Fruit fly (Drosophila melanogaster): ENCODE results near the gene dbf.

The dbf gene

DNA sequence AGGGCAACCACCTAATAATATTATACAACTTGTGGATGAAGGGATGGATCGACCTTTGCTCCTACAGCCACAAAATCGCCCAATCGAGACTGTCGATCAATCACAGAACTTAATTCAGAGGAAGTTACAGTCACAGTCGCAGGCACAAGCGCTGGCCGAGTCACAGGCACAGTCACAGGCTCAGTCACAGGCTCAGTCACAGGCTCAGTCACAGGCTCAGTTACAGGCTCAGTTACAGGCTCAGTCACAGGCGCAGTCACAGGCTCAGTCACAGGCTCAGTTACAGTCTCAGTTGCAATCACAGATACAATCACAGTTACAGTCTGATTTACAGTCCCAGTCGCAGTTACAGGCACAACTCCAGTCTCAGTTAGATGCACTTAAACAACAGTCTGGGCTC, 4.7 kb upstream of the dbf start:
- peak; percentile 33 for TF ChIP-seq svp (GFP tag)
- TF ChIP-seq CG11294 (GFP tag; IDR thresholded peaks at IDR 0.05) = no peak

DNA sequence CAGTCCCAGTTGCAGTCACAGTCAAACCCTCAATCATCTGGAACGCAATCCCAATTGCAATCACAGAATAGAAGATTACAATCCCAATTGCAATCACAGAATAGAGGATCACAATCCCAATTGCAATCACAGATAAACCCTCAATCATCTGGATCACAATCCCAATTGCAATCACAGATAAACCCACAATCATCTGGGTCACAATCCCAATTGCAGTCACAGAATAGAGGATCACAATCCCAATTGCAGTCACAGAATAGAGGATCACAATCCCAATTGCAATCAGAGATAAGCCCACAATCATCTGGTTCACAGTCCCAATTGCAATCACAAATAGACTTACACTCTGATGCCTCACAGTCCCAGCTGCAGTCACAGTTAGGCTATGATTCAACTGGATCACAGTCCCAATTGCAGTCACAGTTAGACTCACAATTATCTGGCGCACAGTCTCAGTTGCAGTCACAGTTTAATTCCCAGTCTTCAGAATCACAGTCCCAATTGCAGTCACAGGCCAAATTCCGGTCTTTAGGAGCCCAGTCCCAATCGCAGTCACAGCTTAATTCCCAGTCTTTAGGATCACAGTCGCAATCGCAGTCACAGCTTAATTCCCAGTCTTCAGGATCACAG, 3.6 kb upstream of the dbf start:
- no peak for TF ChIP-seq Sox102F (GFP tag; optimal IDR thresholded peaks at IDR 0.05)
- no peak for TF ChIP-seq CG32006 (GFP tag; optimal IDR thresholded peaks at IDR 0.05)
- no peak for TF ChIP-seq CG6792 (GFP tag; optimal IDR thresholded peaks at IDR 0.05)
- TF ChIP-seq Eip93F (GFP tag; optimal IDR thresholded peaks at IDR 0.05) = no peak
- no peak for TF ChIP-seq CG11902 (GFP tag; optimal IDR thresholded peaks at IDR 0.05)
- no peak for TF ChIP-seq net (GFP tag; optimal IDR thresholded peaks at IDR 0.05)
- no peak for TF ChIP-seq OdsH (GFP tag; optimal IDR thresholded peaks at IDR 0.05)
- no peak for TF ChIP-seq CG9139 (GFP tag; optimal IDR thresholded peaks at IDR 0.05)

DNA sequence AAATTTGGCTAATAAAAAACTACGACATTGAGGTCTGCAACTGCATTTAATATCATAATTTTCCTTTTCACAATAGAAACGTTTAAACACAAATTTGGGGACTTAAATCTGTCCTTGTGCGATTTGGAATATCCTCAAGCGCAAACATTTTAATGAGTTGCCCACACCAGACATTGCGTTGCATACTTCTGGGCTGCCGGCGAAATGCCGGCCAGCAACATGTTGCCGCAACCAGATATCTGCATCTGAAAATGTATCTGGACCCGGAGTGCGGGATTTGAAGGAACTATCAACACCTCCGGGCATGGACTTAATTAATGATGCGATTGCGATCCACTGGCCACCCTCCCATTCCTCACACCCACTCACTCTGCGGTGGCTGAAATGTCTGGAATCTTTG, 3.1 kb downstream of the dbf start:
- TF ChIP-seq eg (GFP tag; IDR thresholded peaks at IDR 0.05) (no peak), CG3919 (GFP tag; optimal IDR thresholded peaks at IDR 0.05) (no peak), CG6792 (GFP tag; optimal IDR thresholded peaks at IDR 0.05) (no peak), CG10669 (GFP tag; optimal IDR thresholded peaks at IDR 0.05) (no peak), Smox (GFP tag; optimal IDR thresholded peaks at IDR 0.05) (no peak), dsx (GFP tag; optimal IDR thresholded peaks at IDR 0.05; ENCODE audit: poor library complexity, severe bottlenecking) (no peak), Sox15 (GFP tag; optimal IDR thresholded peaks at IDR 0.05) (no peak), CG11294 (GFP tag; IDR thresholded peaks at IDR 0.05) (no peak), lz (GFP tag; optimal IDR thresholded peaks at IDR 0.05) (no peak), Hr39 (GFP tag; optimal IDR thresholded peaks at IDR 0.05) (no peak), Eip93F (GFP tag; optimal IDR thresholded peaks at IDR 0.05) (no peak), CG6276 (GFP tag; optimal IDR thresholded peaks at IDR 0.05) (no peak), salr (GFP tag; optimal IDR thresholded peaks at IDR 0.05) (no peak)

DNA sequence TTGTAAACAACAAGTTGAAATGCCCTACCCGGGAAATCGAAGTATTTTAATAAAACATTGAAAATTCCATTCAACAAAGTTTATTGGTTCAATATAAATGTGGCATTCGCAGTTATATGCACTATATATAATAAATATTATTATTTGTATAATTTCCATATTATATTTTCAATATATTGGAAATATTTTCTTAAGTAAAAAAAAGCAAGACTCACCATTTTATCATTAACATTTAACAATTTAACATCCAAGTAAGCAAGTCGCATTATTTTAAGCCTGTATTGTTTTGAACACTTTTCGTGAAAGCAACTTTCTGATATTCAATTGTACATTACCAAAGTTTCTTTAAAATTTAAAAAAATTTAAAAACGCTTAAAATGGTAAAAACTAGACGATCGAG, 6.6 kb downstream of the dbf start, which contains the start of gene CG45690:
Gene CG45690, plus strand, starts transcription at position 301 of the 400 bp plus-strand sequence.
- no peak for TF ChIP-seq CG8119 (GFP tag; IDR thresholded peaks at IDR 0.05)
- TF ChIP-seq fd59A (GFP tag; optimal IDR thresholded peaks at IDR 0.05) = no peak
- no peak for TF ChIP-seq CG3919 (GFP tag; optimal IDR thresholded peaks at IDR 0.05)
- no peak for TF ChIP-seq topi (GFP tag; optimal IDR thresholded peaks at IDR 0.05)
- no peak for TF ChIP-seq Hr39 (GFP tag; optimal IDR thresholded peaks at IDR 0.05)
- no peak for TF ChIP-seq Eip75B (GFP tag; optimal IDR thresholded peaks at IDR 0.05)
- TF ChIP-seq dac (GFP tag; optimal IDR thresholded peaks at IDR 0.05) = no peak
- no peak for TF ChIP-seq Met (GFP tag; optimal IDR thresholded peaks at IDR 0.05)
- no peak for TF ChIP-seq acj6 (GFP tag; optimal IDR thresholded peaks at IDR 0.05)
- no peak for TF ChIP-seq pdm3 (GFP tag; optimal IDR thresholded peaks at IDR 0.05)
- TF ChIP-seq CG10631 (GFP tag; optimal IDR thresholded peaks at IDR 0.05) = no peak
- no peak for TF ChIP-seq Sox15 (GFP tag; optimal IDR thresholded peaks at IDR 0.05)
- no peak for TF ChIP-seq CG3032 (tag; optimal IDR thresholded peaks at IDR 0.05)
- TF ChIP-seq cyc (GFP tag; optimal IDR thresholded peaks at IDR 0.05) = no peak
- TF ChIP-seq Hr4 (GFP tag; optimal IDR thresholded peaks at IDR 0.05) = no peak
- TF ChIP-seq CG10669 (GFP tag; optimal IDR thresholded peaks at IDR 0.05) = no peak
- TF ChIP-seq CG32006 (GFP tag; optimal IDR thresholded peaks at IDR 0.05) = no peak
- TF ChIP-seq net (GFP tag; optimal IDR thresholded peaks at IDR 0.05) = no peak
- TF ChIP-seq CG6854 (GFP tag; optimal IDR thresholded peaks at IDR 0.05) = no peak
- TF ChIP-seq CG6163 (GFP tag; IDR thresholded peaks at IDR 0.05) = no peak
